Fruit fly (Drosophila melanogaster) whole organism, pupa: ENCODE data around the gene glob3.
A peak's percentile ranks its signal among the peaks of the same experiment; 100 is the strongest.

ENCODE experiments used
- CG10348 ChIP-seq: fragments of 200-800 bp; sonication (Bioruptor generic); IDR thresholded peaks from 2 replicates; pipeline ENCODE4 v1.3.6; 2022; ENCODE audit warnings: missing biosample characterization, missing genetic modification characterization
- CG12605 ChIP-seq: fragments of 200-800 bp; sonication (Bioruptor generic); IDR thresholded peaks from 2 replicates; pipeline ENCODE4 v1.3.6; 2022; ENCODE audit warnings: missing biosample characterization, missing genetic modification characterization
- CG13204 ChIP-seq: fragments of 200-800 bp; sonication (Bioruptor generic); optimal IDR thresholded peaks from 2 replicates; lab custom pipeline; 2018; ENCODE audit warnings: missing biosample characterization, mild to moderate bottlenecking, missing genetic modification characterization, moderate library complexity
- CG14655 ChIP-seq: fragments of 200-800 bp; sonication (Bioruptor generic); optimal IDR thresholded peaks from 3 replicates; lab custom pipeline; 2017; ENCODE audit warnings: mild to moderate bottlenecking, missing biosample characterization, missing genetic modification reagents, missing genetic modification characterization
- CG17806 ChIP-seq: fragments of 200-800 bp; sonication (Bioruptor generic); optimal IDR thresholded peaks from 2 replicates; lab custom pipeline; 2018; ENCODE audit warnings: missing biosample characterization, mild to moderate bottlenecking, missing genetic modification characterization, moderate library complexity
- CG32121 ChIP-seq: fragments of 200-800 bp; sonication (Bioruptor generic); IDR thresholded peaks from 2 replicates; pipeline ENCODE4 v1.3.6; 2022; ENCODE audit warnings: missing biosample characterization, missing genetic modification characterization
- CG34367 ChIP-seq: fragments of 200-800 bp; sonication (Bioruptor generic); optimal IDR thresholded peaks from 2 replicates; lab custom pipeline; 2018; ENCODE audit warnings: missing biosample characterization, mild to moderate bottlenecking, missing genetic modification characterization
- CG4496 ChIP-seq: fragments of 200-800 bp; sonication (Bioruptor generic); IDR thresholded peaks from 3 replicates; pipeline ENCODE4 v1.3.6; 2022; ENCODE audit warnings: missing biosample characterization, missing genetic modification characterization
- CG8159 ChIP-seq: fragments of 200-800 bp; sonication (Bioruptor generic); optimal IDR thresholded peaks from 3 replicates; lab custom pipeline; 2018; ENCODE audit warnings: missing biosample characterization, mild to moderate bottlenecking, missing genetic modification characterization, moderate library complexity
- CG8301 ChIP-seq: fragments of 200-800 bp; sonication (Bioruptor generic); optimal IDR thresholded peaks from 2 replicates; lab custom pipeline; 2018; ENCODE audit warnings: missing biosample characterization, mild to moderate bottlenecking, missing genetic modification characterization
- CG9948 ChIP-seq: fragments of 200-800 bp; sonication (Bioruptor generic); optimal IDR thresholded peaks from 2 replicates; lab custom pipeline; 2018; ENCODE audit warnings: missing biosample characterization, mild to moderate bottlenecking, missing genetic modification characterization, moderate library complexity
- D1 ChIP-seq: fragments of 200-800 bp; sonication (Bioruptor generic); optimal IDR thresholded peaks from 2 replicates; lab custom pipeline; 2018; ENCODE audit warnings: missing biosample characterization, mild to moderate bottlenecking, missing genetic modification characterization, moderate library complexity
- EcR ChIP-seq: fragments of 200-800 bp; sonication (Bioruptor generic); optimal IDR thresholded peaks from 3 replicates; lab custom pipeline; 2019; ENCODE audit warnings: missing biosample characterization, missing genetic modification characterization, mild to moderate bottlenecking, moderate library complexity, missing genetic modification reagents
- Ets98B ChIP-seq: fragments of 200-800 bp; sonication (Bioruptor generic); IDR thresholded peaks from 2 replicates; pipeline ENCODE4 v1.3.6; 2022; ENCODE audit warnings: missing biosample characterization, missing genetic modification characterization
- Pif1A ChIP-seq: fragments of 200-800 bp; sonication (Bioruptor generic); optimal IDR thresholded peaks from 3 replicates; lab custom pipeline; 2016; ENCODE audit warnings: missing biosample characterization, missing genetic modification characterization
- Pif1B ChIP-seq: fragments of 200-800 bp; sonication (Bioruptor generic); optimal IDR thresholded peaks from 3 replicates; lab custom pipeline; 2016; ENCODE audit warnings: missing biosample characterization, missing genetic modification characterization
- Snoo ChIP-seq: fragments of 200-800 bp; sonication (Bioruptor generic); optimal IDR thresholded peaks from 3 replicates; lab custom pipeline; 2017; ENCODE audit warnings: missing biosample characterization, mild to moderate bottlenecking, missing genetic modification characterization, inconsistent platforms
- fd96Ca ChIP-seq: fragments of 200-800 bp; sonication (Bioruptor generic); IDR thresholded peaks from 3 replicates; pipeline ENCODE4 v1.3.6; 2022; ENCODE audit warnings: missing biosample characterization, missing genetic modification characterization
- gl ChIP-seq: fragments of 200-800 bp; sonication (Bioruptor generic); optimal IDR thresholded peaks from 2 replicates; lab custom pipeline; 2018; ENCODE audit warnings: missing biosample characterization, mild to moderate bottlenecking, missing genetic modification characterization
- rn ChIP-seq: fragments of 200-800 bp; sonication (Bioruptor generic); IDR thresholded peaks from 2 replicates; pipeline ENCODE4 v1.3.6; 2022; ENCODE audit warnings: missing biosample characterization, missing genetic modification characterization

Gene glob3

DNA sequence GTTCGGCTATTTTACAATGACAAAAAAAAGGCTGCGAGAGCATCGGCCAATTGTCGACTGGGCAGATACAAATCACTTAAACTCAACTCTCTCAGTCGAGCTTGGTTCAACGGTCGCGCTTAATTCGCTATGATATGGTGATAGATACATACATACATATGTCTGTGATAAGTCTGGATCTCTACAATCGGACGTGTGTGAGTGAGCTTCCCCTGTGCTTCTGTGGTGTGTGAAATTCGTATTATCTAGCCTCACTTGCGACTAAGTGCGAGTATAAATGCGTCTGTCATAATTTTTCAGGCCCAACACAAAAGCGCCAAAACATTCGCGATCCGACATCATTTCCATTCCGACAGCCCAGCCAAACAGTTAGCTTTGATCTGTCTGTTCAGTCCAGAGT, 11.0 kb downstream of the glob3 start, which contains the start of gene CG1213:
TSS of gene CG1213 (plus strand) at position 301 of the 400 bp plus-strand sequence.
- TF ChIP-seq CG4496 (GFP tag; lab: Robert Waterston, UW) (no peak), CG12605 (GFP tag; lab: Robert Waterston, UW) (no peak)
- TF ChIP-seq, all 21 proteins: peak for 0

DNA sequence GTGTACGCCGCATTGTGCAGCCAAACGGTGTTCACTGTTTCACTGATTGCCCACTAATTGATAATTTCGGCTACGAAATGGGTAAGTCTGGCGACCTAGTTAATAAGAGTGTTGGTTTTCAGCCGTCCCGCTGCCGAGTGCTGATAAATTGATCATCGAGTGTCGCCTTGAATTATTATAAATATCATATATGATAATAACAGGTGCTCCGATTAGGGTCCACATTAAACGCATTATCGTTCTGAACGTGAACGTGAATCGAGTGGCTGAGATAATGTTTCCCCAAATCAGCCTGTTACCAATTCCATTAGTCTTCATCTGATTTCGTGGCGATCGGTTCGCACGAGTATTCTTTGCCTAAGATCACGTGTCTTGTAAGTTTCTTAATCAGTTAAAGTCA, 11.4 kb downstream of the glob3 start:
- TF ChIP-seq CG12605 (GFP tag; lab: Robert Waterston, UW) (no peak), CG8301 (tag; lab: Kevin White, UChicago) (no peak), rn (GFP tag; lab: Robert Waterston, UW) (no peak), D1 (no peak), CG13204 (GFP tag; lab: Kevin White, UChicago) (no peak), CG4496 (GFP tag; lab: Robert Waterston, UW) (no peak), EcR (no peak), Pif1B (GFP tag; lab: Kevin White, UChicago) (no peak), CG8159 (no peak), CG32121 (GFP tag; lab: Robert Waterston, UW) (no peak), CG34367 (tag; lab: Kevin White, UChicago) (no peak), CG10348 (no peak), Ets98B (GFP tag; lab: Robert Waterston, UW) (no peak), Pif1A (GFP tag; lab: Kevin White, UChicago) (no peak), gl (no peak), CG9948 (tag; lab: Kevin White, UChicago) (no peak), Snoo (tag; lab: Kevin White, UChicago) (no peak)
- TF ChIP-seq, all 21 proteins: peak for 0

DNA sequence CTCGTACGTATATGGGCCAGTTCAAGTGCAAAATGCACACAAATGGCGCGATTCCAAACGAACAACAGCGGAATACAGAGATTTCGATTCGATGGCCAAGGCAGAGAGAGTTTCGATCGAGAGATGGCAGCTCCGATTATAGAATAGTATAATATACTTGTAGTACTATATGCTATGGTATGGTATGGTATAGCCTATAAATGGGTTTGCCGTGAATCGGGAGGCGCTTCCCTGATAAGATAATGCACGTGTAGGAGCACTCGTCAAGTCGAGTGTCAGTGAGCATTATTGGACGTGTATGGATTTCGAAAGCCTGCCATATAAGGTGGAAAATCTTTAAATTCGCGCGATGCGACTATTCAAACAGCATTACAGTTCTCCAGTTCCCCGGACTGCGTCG, 13.7 kb downstream of the glob3 start:
- TF ChIP-seq CG8159 (no peak), D1 (no peak), CG9948 (tag; lab: Kevin White, UChicago) (no peak), CG8301 (tag; lab: Kevin White, UChicago) (no peak), CG32121 (GFP tag; lab: Robert Waterston, UW) (no peak), fd96Ca (GFP tag; lab: Robert Waterston, UW) (no peak), Snoo (tag; lab: Kevin White, UChicago) (no peak), CG14655 (GFP tag; lab: Kevin White, UChicago) (no peak), Ets98B (GFP tag; lab: Robert Waterston, UW) (no peak), Pif1A (GFP tag; lab: Kevin White, UChicago) (no peak), gl (no peak), CG4496 (GFP tag; lab: Robert Waterston, UW) (no peak), CG10348 (no peak), CG12605 (GFP tag; lab: Robert Waterston, UW) (no peak), CG13204 (GFP tag; lab: Kevin White, UChicago) (no peak)

DNA sequence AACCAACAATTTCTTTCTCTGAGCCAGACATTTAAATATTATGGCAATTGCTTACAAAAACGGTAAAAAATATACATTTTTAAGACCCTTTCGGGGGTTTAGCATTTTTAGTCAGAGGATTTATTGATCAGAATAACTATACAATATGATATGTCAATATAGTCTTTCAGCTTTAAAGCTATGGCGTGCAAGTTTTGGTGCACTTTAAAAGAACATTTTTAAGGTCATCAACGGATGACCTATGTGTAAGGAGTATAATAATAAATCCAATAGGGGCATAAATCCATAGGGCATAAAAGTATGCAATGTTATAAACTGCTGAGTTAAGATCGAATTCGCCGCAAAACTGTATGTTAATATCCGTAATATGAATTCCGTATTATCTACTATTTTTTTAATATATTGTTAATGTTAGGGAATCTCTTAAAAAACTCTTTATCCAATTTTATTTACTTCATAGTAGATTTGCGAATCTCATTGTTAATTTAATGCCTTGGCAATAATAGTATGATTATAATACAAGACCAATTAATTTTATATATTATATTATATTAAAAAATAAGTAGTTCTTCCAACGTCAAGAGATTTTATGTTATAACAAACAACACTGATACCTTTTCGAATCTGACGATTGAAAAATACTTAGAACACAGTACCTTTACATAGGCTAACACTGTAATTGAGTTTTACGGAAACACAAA, 16.9 kb downstream of the glob3 start, which contains the start of gene CG14676:
TSS of gene CG14676 (plus strand) at position 651 of the 701 bp plus-strand sequence.
- TF ChIP-seq CG9948 (tag; lab: Kevin White, UChicago), result no peak
- TF ChIP-seq CG17806, result no peak
- no peak for TF ChIP-seq CG32121 (GFP tag; lab: Robert Waterston, UW)
- TF ChIP-seq CG8159, result no peak
- TF ChIP-seq Pif1A (GFP tag; lab: Kevin White, UChicago), result no peak
- no peak for TF ChIP-seq CG4496 (GFP tag; lab: Robert Waterston, UW)
- no peak for TF ChIP-seq CG14655 (GFP tag; lab: Kevin White, UChicago)
- TF ChIP-seq CG8301 (tag; lab: Kevin White, UChicago), result no peak
- no peak for TF ChIP-seq CG13204 (GFP tag; lab: Kevin White, UChicago)

DNA sequence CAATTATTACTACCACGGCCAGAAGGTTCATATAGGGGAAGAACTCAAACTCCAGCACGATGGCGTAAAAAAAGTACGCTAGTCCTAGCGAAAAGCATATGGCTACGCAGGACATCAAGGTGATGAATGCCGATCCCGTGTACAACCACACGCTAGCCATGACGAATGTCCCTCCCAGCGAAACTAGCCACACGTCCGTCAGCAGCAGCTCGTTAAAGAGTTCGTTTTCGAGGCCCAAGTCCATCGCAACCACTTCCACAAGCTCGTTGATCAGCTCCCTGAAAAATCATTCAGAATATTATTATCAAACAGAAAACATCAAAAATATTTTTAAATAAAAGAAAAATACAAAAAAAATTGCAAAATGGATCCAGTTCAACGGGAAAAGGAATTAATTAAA, 23.2 kb downstream of the glob3 start, which contains the start of gene CG34287:
TSS of gene CG34287 (plus strand) at position 301 of the 400 bp plus-strand sequence.
- TF ChIP-seq CG9948 (tag; lab: Kevin White, UChicago), result no peak
- no peak for TF ChIP-seq CG32121 (GFP tag; lab: Robert Waterston, UW)
- TF ChIP-seq, all 21 proteins: peak for 0

DNA sequence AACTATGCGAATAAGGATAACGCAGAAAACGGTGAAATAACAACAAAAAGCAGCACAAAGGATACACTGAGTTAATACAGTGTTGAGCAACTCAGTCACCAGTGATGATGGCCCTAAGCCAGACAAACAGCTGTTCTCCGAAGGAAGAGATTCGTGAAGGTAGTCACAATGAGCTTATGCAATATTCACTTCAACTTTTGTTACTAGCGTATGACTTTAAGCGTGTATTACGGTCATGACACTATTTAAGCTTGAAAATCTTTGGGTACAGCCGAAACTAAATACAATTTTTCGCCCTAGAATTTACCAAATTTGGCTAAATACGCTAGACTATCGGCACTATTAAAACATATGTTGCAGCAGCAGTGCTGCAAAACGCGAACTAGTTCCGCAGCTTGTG, 26.4 kb downstream of the glob3 start, which contains the start of the genes disp and ECSIT:
TSS of gene disp (minus strand) at position 97 of the 400 bp plus-strand sequence.
TSS of gene ECSIT (plus strand) at position 371 of the 400 bp plus-strand sequence.
- TF ChIP-seq EcR, result no peak
- TF ChIP-seq Ets98B (GFP tag; lab: Robert Waterston, UW), result no peak
- TF ChIP-seq fd96Ca (GFP tag; lab: Robert Waterston, UW), result 0 out of 3 replicates have a peak, but pooled peaks have one; percentile 26
- no peak for TF ChIP-seq D1
- TF ChIP-seq gl, result no peak
- no peak for TF ChIP-seq CG13204 (GFP tag; lab: Kevin White, UChicago)
- TF ChIP-seq CG32121 (GFP tag; lab: Robert Waterston, UW), result no peak
- no peak for TF ChIP-seq CG17806
- TF ChIP-seq Snoo (tag; lab: Kevin White, UChicago), result no peak
- TF ChIP-seq CG10348, result no peak
- TF ChIP-seq CG9948 (tag; lab: Kevin White, UChicago), result no peak
- peak; percentile 31 for TF ChIP-seq CG34367 (tag; lab: Kevin White, UChicago)
- TF ChIP-seq Pif1A (GFP tag; lab: Kevin White, UChicago), result no peak
- TF ChIP-seq, all 21 proteins: peak for 2
